Worm (Caenorhabditis elegans) whole organism, late embryonic: ENCODE data around the gene Y60A9A.1.

Experiments
- C08G9.2 ChIP-seq: sonication (generic microtip); optimal IDR thresholded peaks from 2 replicates; lab custom pipeline; 2016; ENCODE audit warnings: mild to moderate bottlenecking, missing genetic modification characterization, moderate library complexity, missing compliant biosample characterization
- C38D4.7 ChIP-seq: fragments of 200-800 bp; sonication (Bioruptor generic); optimal IDR thresholded peaks from 2 replicates; lab custom pipeline; 2018; ENCODE audit warnings: mild to moderate bottlenecking, missing genetic modification characterization, moderate library complexity, missing compliant biosample characterization
- F13H6.1 ChIP-seq: sonication (generic microtip); optimal IDR thresholded peaks from 2 replicates; lab custom pipeline; 2016; ENCODE audit warnings: missing genetic modification characterization, missing compliant biosample characterization
- ceh-14 ChIP-seq: sonication (generic microtip); optimal IDR thresholded peaks from 2 replicates; lab custom pipeline; 2016; ENCODE audit warnings: missing genotype, missing genetic modification characterization, missing compliant biosample characterization
- ceh-18 ChIP-seq: sonication (generic microtip); optimal IDR thresholded peaks from 2 replicates; lab custom pipeline; 2016; ENCODE audit warnings: missing genetic modification characterization, missing compliant biosample characterization
- ceh-31 ChIP-seq: sonication (generic microtip); optimal IDR thresholded peaks from 2 replicates; lab custom pipeline; 2016; ENCODE audit warnings: missing genetic modification characterization, missing compliant biosample characterization
- ceh-34 ChIP-seq: sonication (generic microtip); optimal IDR thresholded peaks from 2 replicates; lab custom pipeline; 2016; ENCODE audit warnings: mild to moderate bottlenecking, missing genetic modification characterization, missing compliant biosample characterization
- ceh-45 ChIP-seq: fragments of 200-800 bp; sonication (Bioruptor generic); IDR thresholded peaks from 2 replicates; pipeline ENCODE4 v1.3.6; 2022; ENCODE audit warnings: missing genetic modification reagents, missing genetic modification characterization, missing compliant biosample characterization
- ceh-6 ChIP-seq: fragments of 200-800 bp; sonication (Bioruptor generic); optimal IDR thresholded peaks from 2 replicates; lab custom pipeline; 2018; ENCODE audit warnings: mild to moderate bottlenecking, missing genetic modification characterization, missing compliant biosample characterization
- ceh-9 ChIP-seq: sonication (generic microtip); optimal IDR thresholded peaks from 2 replicates; lab custom pipeline; 2016; ENCODE audit warnings: mild to moderate bottlenecking, missing genetic modification characterization, inconsistent platforms, missing compliant biosample characterization
- che-1 ChIP-seq: sonication (generic microtip); optimal IDR thresholded peaks from 2 replicates; lab custom pipeline; 2016; ENCODE audit warnings: mild to moderate bottlenecking, missing genetic modification characterization, missing compliant biosample characterization
- elt-4 ChIP-seq: sonication (generic microtip); optimal IDR thresholded peaks from 2 replicates; lab custom pipeline; 2016; ENCODE audit warnings: missing genetic modification characterization, missing compliant biosample characterization
- ets-4 ChIP-seq: sonication (generic microtip); optimal IDR thresholded peaks from 2 replicates; lab custom pipeline; 2016; ENCODE audit warnings: missing genetic modification characterization, missing compliant biosample characterization
- eyg-1 ChIP-seq: sonication (generic microtip); optimal IDR thresholded peaks from 2 replicates; lab custom pipeline; 2016; ENCODE audit warnings: missing genotype, missing genetic modification characterization, missing compliant biosample characterization
- fax-1 ChIP-seq: sonication (generic microtip); optimal IDR thresholded peaks from 2 replicates; lab custom pipeline; 2016; ENCODE audit warnings: missing genotype, missing genetic modification characterization, missing compliant biosample characterization
- fkh-10 ChIP-seq: fragments of 150-350 bp; optimal IDR thresholded peaks from 2 replicates; lab custom pipeline; 2014; ENCODE audit warnings: missing biosample characterization, missing genetic modification reagents, missing genetic modification characterization
- fkh-6 ChIP-seq: sonication (generic microtip); optimal IDR thresholded peaks from 2 replicates; lab custom pipeline; 2016; ENCODE audit warnings: missing genetic modification characterization, missing compliant biosample characterization
- hlh-30 ChIP-seq: sonication (generic microtip); optimal IDR thresholded peaks from 2 replicates; lab custom pipeline; 2017; ENCODE audit warnings: antibody characterized with exemption, missing genetic modification characterization, missing compliant biosample characterization; ENCODE audit not compliant: insufficient read depth
- hlh-8 ChIP-seq: sonication (generic microtip); optimal IDR thresholded peaks from 2 replicates; lab custom pipeline; 2016; ENCODE audit warnings: missing genotype, missing genetic modification characterization, missing compliant biosample characterization
- lim-6 ChIP-seq: sonication (generic microtip); optimal IDR thresholded peaks from 2 replicates; lab custom pipeline; 2016; ENCODE audit warnings: missing genetic modification characterization, missing compliant biosample characterization
- lin-11 ChIP-seq: fragments of 200-800 bp; sonication (Bioruptor generic); optimal IDR thresholded peaks from 2 replicates; lab custom pipeline; 2018; ENCODE audit warnings: mild to moderate bottlenecking, missing genetic modification characterization, missing compliant biosample characterization
- mec-3 ChIP-seq: sonication (generic microtip); optimal IDR thresholded peaks from 2 replicates; lab custom pipeline; 2016; ENCODE audit warnings: borderline replicate concordance, missing genetic modification characterization, missing compliant biosample characterization
- nhr-232 ChIP-seq: sonication (generic microtip); optimal IDR thresholded peaks from 2 replicates; lab custom pipeline; 2016; ENCODE audit warnings: missing genetic modification characterization, missing compliant biosample characterization
- npax-4 ChIP-seq: sonication (generic microtip); optimal IDR thresholded peaks from 2 replicates; lab custom pipeline; 2016; ENCODE audit warnings: missing genetic modification characterization, missing compliant biosample characterization
- pax-1 ChIP-seq: fragments of 150-350 bp; optimal IDR thresholded peaks from 2 replicates; lab custom pipeline; 2014; ENCODE audit warnings: missing biosample characterization, missing genetic modification characterization
- pha-4 ChIP-seq: fragments of 150-350 bp; optimal IDR thresholded peaks from 2 replicates; lab custom pipeline; 2018; ENCODE audit warnings: missing biosample characterization, missing genetic modification reagents, missing genetic modification characterization
- rnt-1 ChIP-seq: sonication (generic microtip); optimal IDR thresholded peaks from 2 replicates; lab custom pipeline; 2016; ENCODE audit warnings: missing genetic modification characterization, missing compliant biosample characterization
- sox-2 ChIP-seq: fragments of 200-800 bp; sonication (Bioruptor generic); IDR thresholded peaks from 2 replicates; pipeline ENCODE4 v1.3.6; 2022; ENCODE audit warnings: missing genetic modification reagents, missing genetic modification characterization, missing compliant biosample characterization
- tbx-2 ChIP-seq: sonication (generic microtip); optimal IDR thresholded peaks from 2 replicates; lab custom pipeline; 2016; ENCODE audit warnings: missing genetic modification characterization, missing compliant biosample characterization
- tbx-7 ChIP-seq: sonication (generic microtip); optimal IDR thresholded peaks from 2 replicates; lab custom pipeline; 2016; ENCODE audit warnings: missing genotype, missing genetic modification characterization, missing compliant biosample characterization
- ttx-3 ChIP-seq: sonication (generic microtip); optimal IDR thresholded peaks from 2 replicates; lab custom pipeline; 2016; ENCODE audit warnings: missing genetic modification reagents, missing genetic modification characterization, missing compliant biosample characterization
- unc-42 ChIP-seq: sonication (generic microtip); optimal IDR thresholded peaks from 2 replicates; lab custom pipeline; 2016; ENCODE audit warnings: missing genotype, missing genetic modification characterization, missing compliant biosample characterization
- ztf-16 ChIP-seq: sonication (generic microtip); optimal IDR thresholded peaks from 2 replicates; lab custom pipeline; 2017; ENCODE audit warnings: missing genetic modification characterization, missing compliant biosample characterization

Y60A9A.1 gene

ce11 chrX:14423105-14423504, 46.0 kb upstream of the Y60A9A.1 start, which contains the start of gene fipr-3:
Gene fipr-3, plus strand, starts transcription at chrX:14423405.
- TF ChIP-seq tbx-7 (tag; lab: Kevin White, UChicago) (no peak), hlh-30 (tag; lab: Kevin White, UChicago) (no peak), ttx-3 (tag; lab: Kevin White, UChicago) (no peak)
- TF ChIP-seq, all 69 proteins: peak for 0

ce11 chrX:14421529-14421982, 44.5 kb upstream of the Y60A9A.1 start, which contains the start of gene F23D12.2:
Gene F23D12.2, minus strand, starts transcription at chrX:14421579.
- no peak for TF ChIP-seq ttx-3 (tag; lab: Kevin White, UChicago)
- TF ChIP-seq ceh-6 (GFP tag; lab: Kevin White, UChicago): no peak
- no peak for TF ChIP-seq mec-3 (tag; lab: Kevin White, UChicago)
- no peak for TF ChIP-seq unc-42 (tag; lab: Kevin White, UChicago)
- no peak for TF ChIP-seq rnt-1 (tag; lab: Kevin White, UChicago)
- no peak for TF ChIP-seq fkh-10 (GFP tag; lab: Kevin White, UChicago)
- no peak for TF ChIP-seq hlh-8
- no peak for TF ChIP-seq ets-4 (tag; lab: Kevin White, UChicago)
- TF ChIP-seq, all 69 proteins: peak for 0

ce11 chrX:14415641-14416040, 38.6 kb upstream of the Y60A9A.1 start, which contains the start of gene F23D12.10:
Gene F23D12.10, minus strand, starts transcription at chrX:14415741.
- no peak for TF ChIP-seq lim-6 (tag; lab: Kevin White, UChicago)
- no peak for TF ChIP-seq F13H6.1 (tag; lab: Kevin White, UChicago)
- TF ChIP-seq ceh-34 (tag; lab: Kevin White, UChicago): no peak
- TF ChIP-seq hlh-8: no peak
- no peak for TF ChIP-seq rnt-1 (tag; lab: Kevin White, UChicago)
- no peak for TF ChIP-seq ceh-9 (tag; lab: Kevin White, UChicago)
- TF ChIP-seq fkh-6 (tag; lab: Kevin White, UChicago): no peak
- no peak for TF ChIP-seq ttx-3 (tag; lab: Kevin White, UChicago)
- TF ChIP-seq sox-2: no peak
- TF ChIP-seq pha-4 (tag; lab: Kevin White, UChicago): no peak
- no peak for TF ChIP-seq che-1 (tag; lab: Kevin White, UChicago)
- TF ChIP-seq ztf-16: no peak
- TF ChIP-seq unc-42 (tag; lab: Kevin White, UChicago): no peak
- no peak for TF ChIP-seq pax-1 (tag; lab: Kevin White, UChicago)
- TF ChIP-seq elt-4 (tag; lab: Kevin White, UChicago): no peak
- TF ChIP-seq tbx-2 (tag; lab: Kevin White, UChicago): no peak
- TF ChIP-seq, all 69 proteins: peak for 0

DNA sequence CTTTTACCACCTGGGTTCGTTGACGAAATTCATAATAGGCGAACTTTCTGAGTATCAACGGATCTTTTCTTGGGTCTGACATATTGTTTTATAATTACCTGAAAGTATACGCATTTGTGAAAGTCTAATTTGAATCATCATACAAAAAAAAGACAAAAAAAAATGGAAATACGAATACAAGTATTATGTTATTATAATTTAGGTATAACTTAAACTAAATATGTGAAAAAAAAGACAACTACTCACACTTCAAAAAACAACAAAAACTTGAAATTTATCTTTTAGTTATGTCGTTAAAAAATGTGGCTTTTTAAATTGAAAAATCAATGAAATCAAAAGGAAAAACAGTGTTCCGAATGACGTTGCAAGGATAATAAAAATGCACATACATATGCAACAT, 35.7 kb upstream of the Y60A9A.1 start, which contains the start of gene fbxa-179:
Gene fbxa-179, minus strand, starts transcription at position 101 of the 400 bp plus-strand sequence.
- TF ChIP-seq ceh-31 (tag; lab: Kevin White, UChicago): no peak
- no peak for TF ChIP-seq ceh-45 (GFP tag; lab: Robert Waterston, UW)
- no peak for TF ChIP-seq che-1 (tag; lab: Kevin White, UChicago)
- no peak for TF ChIP-seq lin-11
- no peak for TF ChIP-seq ceh-14 (tag; lab: Kevin White, UChicago)
- TF ChIP-seq ceh-34 (tag; lab: Kevin White, UChicago): no peak
- no peak for TF ChIP-seq pha-4 (tag; lab: Kevin White, UChicago)
- TF ChIP-seq nhr-232 (tag; lab: Kevin White, UChicago): no peak
- TF ChIP-seq eyg-1 (tag; lab: Kevin White, UChicago): no peak
- no peak for TF ChIP-seq mec-3 (tag; lab: Kevin White, UChicago)
- TF ChIP-seq C38D4.7 (GFP tag; lab: Kevin White, UChicago): no peak
- no peak for TF ChIP-seq ceh-9 (tag; lab: Kevin White, UChicago)
- TF ChIP-seq npax-4 (tag; lab: Kevin White, UChicago): no peak
- no peak for TF ChIP-seq ceh-18 (tag; lab: Kevin White, UChicago)
- no peak for TF ChIP-seq lim-6 (tag; lab: Kevin White, UChicago)
- TF ChIP-seq C08G9.2 (tag; lab: Kevin White, UChicago): no peak

- no peak for TF ChIP-seq ceh-6 (GFP tag; lab: Kevin White, UChicago)
- no peak for TF ChIP-seq ztf-16
- TF ChIP-seq fax-1 (tag; lab: Kevin White, UChicago): no peak
- TF ChIP-seq, all 69 proteins: peak for 0
Measured at ce11 chrX:14405817-14406216, 28.7 kb upstream of the Y60A9A.1 start, which contains the start of gene frpr-17. Gene frpr-17, plus strand, starts transcription at chrX:14406117.
